Fruit fly (Drosophila melanogaster): ENCODE results near the gene Mdh1.

dm6 chr2L:10422643-10423606 lies 26.8 kb upstream of the Mdh1 start, which contains the start of the genes pie and Wdfy2:
- TF ChIP-seq CG14711 (tag; optimal IDR thresholded peaks at IDR 0.05): no peak
- no peak for TF ChIP-seq CG33017 (tag; optimal IDR thresholded peaks at IDR 0.05)
- no peak for TF ChIP-seq pad (GFP tag; optimal IDR thresholded peaks at IDR 0.05)
